Fruit fly (Drosophila melanogaster) whole organism, embryonic: ENCODE measurements around the gene nesd.

Experiments used
- Atf3 ChIP-seq: fragments of 200-800 bp; sonication (Bioruptor generic); optimal IDR thresholded peaks from 3 replicates; lab custom pipeline; 2016; ENCODE audit warnings: missing biosample characterization, missing genetic modification characterization
- Bdp1 ChIP-seq: fragments of 200-800 bp; sonication (Bioruptor generic); optimal IDR thresholded peaks from 3 replicates; lab custom pipeline; 2016; ENCODE audit warnings: missing biosample characterization, missing genetic modification characterization
- BtbVII ChIP-seq: fragments of 200-800 bp; sonication (Bioruptor generic); optimal IDR thresholded peaks from 3 replicates; lab custom pipeline; 2017; ENCODE audit warnings: missing biosample characterization, mild to moderate bottlenecking, missing genetic modification characterization
- CG10462 ChIP-seq: fragments of 200-800 bp; sonication (Bioruptor generic); optimal IDR thresholded peaks from 2 replicates; lab custom pipeline; 2016; ENCODE audit warnings: missing biosample characterization, missing genetic modification characterization
- CG10565 ChIP-seq: fragments of 200-800 bp; sonication (Bioruptor generic); optimal IDR thresholded peaks from 3 replicates; lab custom pipeline; 2016; ENCODE audit warnings: missing biosample characterization, mild to moderate bottlenecking, missing genetic modification characterization
- CG12942 ChIP-seq: fragments of 200-800 bp; sonication (Bioruptor generic); optimal IDR thresholded peaks from 3 replicates; lab custom pipeline; 2016; ENCODE audit warnings: missing biosample characterization, missing genetic modification characterization
- CG1529 ChIP-seq: fragments of 200-800 bp; sonication (Bioruptor generic); optimal IDR thresholded peaks from 3 replicates; lab custom pipeline; 2018; ENCODE audit warnings: missing biosample characterization, missing genetic modification characterization
- CG16863 ChIP-seq: fragments of 200-800 bp; sonication (Bioruptor generic); optimal IDR thresholded peaks from 3 replicates; lab custom pipeline; 2016; ENCODE audit warnings: missing biosample characterization, missing genetic modification characterization
- CG17361 ChIP-seq: fragments of 200-800 bp; sonication (Bioruptor generic); IDR thresholded peaks from 3 replicates; pipeline ENCODE4 v1.3.6; 2022; ENCODE audit warnings: missing biosample characterization, missing genetic modification characterization
- CG18476 ChIP-seq: fragments of 200-800 bp; sonication (Bioruptor generic); optimal IDR thresholded peaks from 2 replicates; lab custom pipeline; 2016; ENCODE audit warnings: missing biosample characterization, mild to moderate bottlenecking, missing genetic modification characterization
- CG18599 ChIP-seq: fragments of 200-800 bp; sonication (Bioruptor generic); optimal IDR thresholded peaks from 3 replicates; lab custom pipeline; 2017; ENCODE audit warnings: missing biosample characterization, missing genetic modification characterization, mild to moderate bottlenecking, moderate library complexity, missing genetic modification reagents
- CG18764 ChIP-seq: fragments of 200-800 bp; sonication (Bioruptor generic); optimal IDR thresholded peaks from 3 replicates; lab custom pipeline; 2016; ENCODE audit warnings: missing biosample characterization, missing genetic modification characterization
- CG2678 ChIP-seq: fragments of 200-800 bp; sonication (Bioruptor generic); optimal IDR thresholded peaks from 3 replicates; lab custom pipeline; 2019; ENCODE audit warnings: missing biosample characterization, mild to moderate bottlenecking, missing genetic modification characterization, moderate library complexity
- CG31224 ChIP-seq: fragments of 200-800 bp; sonication (Bioruptor generic); IDR thresholded peaks from 2 replicates; pipeline ENCODE4 v1.3.6; 2022; ENCODE audit warnings: missing biosample characterization, missing genetic modification characterization
- CG31441 ChIP-seq: fragments of 200-800 bp; sonication (Bioruptor generic); IDR thresholded peaks from 2 replicates; pipeline ENCODE4 v1.3.6; 2022; ENCODE audit warnings: missing biosample characterization, missing genetic modification characterization
- CG32767 ChIP-seq: fragments of 200-800 bp; sonication (Bioruptor generic); IDR thresholded peaks from 2 replicates; pipeline ENCODE4 v1.3.6; 2022; ENCODE audit warnings: missing biosample characterization, missing genetic modification characterization
- CG32772 ChIP-seq: fragments of 200-800 bp; sonication (Bioruptor generic); IDR thresholded peaks from 2 replicates; pipeline ENCODE4 v1.3.6; 2022; ENCODE audit warnings: missing biosample characterization, missing genetic modification characterization
- CG43689 ChIP-seq: fragments of 200-800 bp; sonication (Bioruptor generic); IDR thresholded peaks from 2 replicates; pipeline ENCODE4 v1.3.6; 2022; ENCODE audit warnings: missing biosample characterization, missing genetic modification characterization
- CG7372 ChIP-seq: fragments of 200-800 bp; sonication (Bioruptor generic); IDR thresholded peaks from 2 replicates; pipeline ENCODE4 v1.3.6; 2022; ENCODE audit warnings: missing biosample characterization, missing genetic modification characterization
- CG7987 ChIP-seq: fragments of 200-800 bp; sonication (Bioruptor generic); optimal IDR thresholded peaks from 2 replicates; lab custom pipeline; 2018; ENCODE audit warnings: missing biosample characterization, mild to moderate bottlenecking, missing genetic modification characterization, moderate library complexity
- CG9215 ChIP-seq: fragments of 200-800 bp; sonication (Bioruptor generic); IDR thresholded peaks from 2 replicates; pipeline ENCODE4 v1.3.6; 2022; ENCODE audit warnings: missing biosample characterization, missing genetic modification characterization
- Chrac-16 ChIP-seq: fragments of 200-800 bp; sonication (Bioruptor generic); optimal IDR thresholded peaks from 3 replicates; lab custom pipeline; 2016; ENCODE audit warnings: missing biosample characterization, missing genetic modification characterization
- D ChIP-seq, 2 experiments: fragments of 200-800 bp in 1 of 2; fragments of >200 bp in 1 of 2; sonication (Bioruptor generic) in 1 of 2; optimal IDR thresholded peaks; 2 replicates in 1 of 2; 3 replicates in 1 of 2; lab custom pipeline; 2017; ENCODE audit warnings: mild to moderate bottlenecking in 1 of 2, missing biosample characterization in 1 of 2, missing genetic modification characterization in 1 of 2, missing genetic modification reagents in 1 of 2
- Elba2 ChIP-seq: fragments of 200-800 bp; sonication (Bioruptor generic); optimal IDR thresholded peaks from 3 replicates; lab custom pipeline; 2016; ENCODE audit warnings: missing biosample characterization, missing genetic modification characterization
- Hr39 ChIP-seq: fragments of >200 bp; optimal IDR thresholded peaks from 2 replicates; lab custom pipeline; 2017
- Lpt ChIP-seq: fragments of >200 bp; optimal IDR thresholded peaks from 2 replicates; lab custom pipeline; 2018; ENCODE audit warnings: missing biosample characterization, missing genetic modification characterization
- MESR4 ChIP-seq: fragments of 200-800 bp; sonication (Bioruptor generic); optimal IDR thresholded peaks from 2 replicates; lab custom pipeline; 2018; ENCODE audit warnings: missing biosample characterization, mild to moderate bottlenecking, missing genetic modification characterization, moderate library complexity
- Mad ChIP-seq: fragments of 200-800 bp; sonication (Bioruptor generic); optimal IDR thresholded peaks from 2 replicates; lab custom pipeline; 2016; ENCODE audit warnings: missing biosample characterization, missing genetic modification characterization
- ac ChIP-seq: fragments of 200-800 bp; sonication (Bioruptor generic); optimal IDR thresholded peaks from 3 replicates; lab custom pipeline; 2017; ENCODE audit warnings: missing biosample characterization, mild to moderate bottlenecking, missing genetic modification characterization
- ato ChIP-seq: fragments of 200-800 bp; sonication (Bioruptor generic); IDR thresholded peaks from 2 replicates; pipeline ENCODE4 v1.3.6; 2022; ENCODE audit warnings: missing biosample characterization, missing genetic modification characterization; ENCODE audit not compliant: partially characterized antibody
- cg ChIP-seq: fragments of 200-800 bp; sonication (Bioruptor generic); optimal IDR thresholded peaks from 3 replicates; lab custom pipeline; 2019; ENCODE audit warnings: missing biosample characterization, mild to moderate bottlenecking, missing genetic modification characterization, moderate library complexity
- ci ChIP-seq: fragments of 200-800 bp; sonication (Bioruptor generic); IDR thresholded peaks from 3 replicates; pipeline ENCODE4 v1.3.6; 2022; ENCODE audit warnings: missing biosample characterization, missing genetic modification characterization
- croc ChIP-seq: fragments of 200-800 bp; sonication (Bioruptor generic); conservative IDR thresholded peaks from 3 replicates; pipeline ENCODE4 v1.3.6; 2022; ENCODE audit warnings: missing biosample characterization, missing genetic modification characterization
- crp ChIP-seq, 2 experiments: fragments of 200-800 bp; sonication (Bioruptor generic); optimal IDR thresholded peaks; 2 replicates in 1 of 2; 3 replicates in 1 of 2; lab custom pipeline; 2017; ENCODE audit warnings: missing biosample characterization in 2 of 2, missing genetic modification characterization in 2 of 2, mild to moderate bottlenecking in 1 of 2, moderate library complexity in 1 of 2
- danr ChIP-seq: fragments of 200-800 bp; sonication (Bioruptor generic); IDR thresholded peaks from 2 replicates; pipeline ENCODE4 v1.3.6; 2022; ENCODE audit warnings: missing biosample characterization, missing genetic modification characterization
- dmrt99B ChIP-seq: fragments of 200-800 bp; sonication (Bioruptor generic); optimal IDR thresholded peaks from 2 replicates; lab custom pipeline; 2018; ENCODE audit warnings: missing biosample characterization, mild to moderate bottlenecking, missing genetic modification characterization, moderate library complexity
- eyg ChIP-seq: fragments of 200-800 bp; sonication (Bioruptor generic); optimal IDR thresholded peaks from 3 replicates; lab custom pipeline; 2016; ENCODE audit warnings: missing biosample characterization, missing genetic modification characterization
- fd3F ChIP-seq: fragments of 200-800 bp; sonication (Bioruptor generic); optimal IDR thresholded peaks from 2 replicates; lab custom pipeline; 2018; ENCODE audit warnings: missing biosample characterization, mild to moderate bottlenecking, missing genetic modification characterization, moderate library complexity
- ftz-f1 ChIP-seq: fragments of 200-800 bp; sonication (Bioruptor generic); optimal IDR thresholded peaks from 2 replicates; lab custom pipeline; 2016; ENCODE audit warnings: missing biosample characterization, missing genetic modification characterization
- hkb ChIP-seq, 2 experiments: fragments of 200-800 bp in 1 of 2; fragments of >200 bp in 1 of 2; sonication (Bioruptor generic) in 1 of 2; IDR thresholded peaks in 1 of 2; optimal IDR thresholded peaks in 1 of 2; 2 replicates each; pipeline versions ENCODE4 v1.3.6 to Lab custom; 2017 to 2022; ENCODE audit warnings: missing biosample characterization in 1 of 2, missing genetic modification characterization in 1 of 2
- klu ChIP-seq: fragments of 200-800 bp; sonication (Bioruptor generic); IDR thresholded peaks from 2 replicates; pipeline ENCODE4 v1.3.6; 2022; ENCODE audit warnings: missing biosample characterization, missing genetic modification characterization
- lola ChIP-seq, 3 experiments: fragments of >200 bp in 2 of 3; fragments of 200-800 bp in 1 of 3; sonication (Bioruptor generic) in 1 of 3; optimal IDR thresholded peaks; 2 replicates each; lab custom pipeline; 2017 to 2019; ENCODE audit warnings: missing biosample characterization in 3 of 3, missing genetic modification characterization in 3 of 3, mild to moderate bottlenecking in 1 of 3, moderate library complexity in 1 of 3
- lov ChIP-seq, 2 experiments: fragments of 200-800 bp in 1 of 2; fragments of >200 bp in 1 of 2; sonication (Bioruptor generic) in 1 of 2; IDR thresholded peaks in 1 of 2; optimal IDR thresholded peaks in 1 of 2; 2 replicates in 1 of 2; 3 replicates in 1 of 2; pipeline versions ENCODE4 v1.3.6 to Lab custom; 2017 to 2022; ENCODE audit warnings: missing biosample characterization in 1 of 2, missing genetic modification characterization in 1 of 2
- pzg ChIP-seq: fragments of 200-800 bp; sonication (Bioruptor generic); optimal IDR thresholded peaks from 3 replicates; lab custom pipeline; 2018; ENCODE audit warnings: missing biosample characterization, mild to moderate bottlenecking, missing genetic modification characterization, moderate library complexity
- rib ChIP-seq: fragments of 200-800 bp; sonication (Bioruptor generic); IDR thresholded peaks from 2 replicates; pipeline ENCODE4 v1.3.6; 2022; ENCODE audit warnings: missing biosample characterization, missing genetic modification characterization
- sd ChIP-seq: fragments of 200-800 bp; sonication (Bioruptor generic); optimal IDR thresholded peaks from 3 replicates; lab custom pipeline; 2018; ENCODE audit warnings: missing biosample characterization, mild to moderate bottlenecking, missing genetic modification characterization, moderate library complexity
- tx ChIP-seq: fragments of 200-800 bp; sonication (Bioruptor generic); optimal IDR thresholded peaks from 2 replicates; lab custom pipeline; 2016; ENCODE audit warnings: missing biosample characterization, missing genetic modification characterization
- usp ChIP-seq: fragments of >200 bp; optimal IDR thresholded peaks from 2 replicates; lab custom pipeline; 2017; ENCODE audit warnings: missing biosample characterization, missing genetic modification characterization
- wor ChIP-seq: fragments of 200-800 bp; sonication (Bioruptor generic); IDR thresholded peaks from 2 replicates; pipeline ENCODE4 v1.3.6; 2022; ENCODE audit warnings: missing biosample characterization, missing genetic modification characterization

nesd gene

dm6 chr2L:20075234-20075803, 18.5 kb upstream of the nesd start, which contains the start of the genes pr and neb (continued):
- TF ChIP-seq Mad (GFP tag; lab: Kevin White, UChicago) (peak; percentile 62), CG32772 (peak; percentile 77), CG10565 (no peak), cg (GFP tag; lab: Kevin White, UChicago) (no peak), D (optimal IDR thresholded peaks at IDR 0.05; lab: Kevin White, UChicago) (no peak), D (GFP tag; optimal IDR thresholded peaks at IDR 0.05; lab: Kevin White, UChicago) (no peak), wor (peak; percentile 43; the same call in 1 of the 2 replicates), CG18476 (GFP tag; lab: Kevin White, UChicago) (peak; percentile 55), sd (tag; lab: Kevin White, UChicago) (no peak), hkb (optimal IDR thresholded peaks at IDR 0.05; lab: Kevin White, UChicago) (peak; percentile 58), hkb (GFP tag; IDR thresholded peaks at IDR 0.05; lab: Robert Waterston, UW) (peak; percentile 82), BtbVII (GFP tag; lab: Kevin White, UChicago) (no peak), ac (GFP tag; lab: Kevin White, UChicago) (no peak), CG16863 (GFP tag; lab: Kevin White, UChicago) (no peak), Hr39 (lab: Kevin White, UChicago) (no peak), Elba2 (GFP tag; lab: Kevin White, UChicago) (no peak), CG1529 (GFP tag; lab: Kevin White, UChicago) (no peak), ftz-f1 (GFP tag; lab: Kevin White, UChicago) (no peak), CG10462 (GFP tag; lab: Kevin White, UChicago) (no peak), crp (GFP tag; optimal IDR thresholded peaks at IDR 0.05; lab: Kevin White, UChicago) (peak; percentile 52 to 86), CG31224 (GFP tag; lab: Robert Waterston, UW) (no peak), tx (GFP tag; lab: Kevin White, UChicago) (no peak), lov (optimal IDR thresholded peaks at IDR 0.05; lab: Kevin White, UChicago) (no peak), lov (GFP tag; IDR thresholded peaks at IDR 0.05; lab: Robert Waterston, UW) (no peak), Bdp1 (peak; percentile 31), usp (GFP tag; lab: Kevin White, UChicago) (no peak), CG12942 (GFP tag; lab: Kevin White, UChicago) (peak; percentile 51), pzg (GFP tag; lab: Kevin White, UChicago) (peak; percentile 72), MESR4 (GFP tag; lab: Kevin White, UChicago) (peak; percentile 49), lola (GFP tag; optimal IDR thresholded peaks at IDR 0.05; lab: Kevin White, UChicago) (peak in 1 of 3 experiments; percentile 55), eyg (GFP tag; lab: Kevin White, UChicago) (no peak), CG7372 (GFP tag; lab: Robert Waterston, UW) (0 out of 2 replicates have a peak, but pooled peaks have one; percentile 11), klu (GFP tag; lab: Robert Waterston, UW) (peak; percentile 41; the same call in 1 of the 2 replicates), CG43689 (GFP tag; lab: Robert Waterston, UW) (no peak), ato (GFP tag; lab: Robert Waterston, UW) (peak; percentile 13; the same call in 1 of the 2 replicates), rib (GFP tag; lab: Robert Waterston, UW) (peak; percentile 17; the same call in 1 of the 2 replicates), CG18764 (GFP tag; lab: Kevin White, UChicago) (no peak), CG2678 (tag; lab: Kevin White, UChicago) (peak; percentile 20), Atf3 (GFP tag; lab: Kevin White, UChicago) (no peak), CG32767 (GFP tag; lab: Robert Waterston, UW) (peak; percentile 41; the same call in 1 of the 2 replicates), dmrt99B (peak; percentile 18), fd3F (GFP tag; lab: Kevin White, UChicago) (peak; percentile 8), CG31441 (GFP tag; lab: Robert Waterston, UW) (peak; percentile 30; the same call in 1 of the 2 replicates), Lpt (GFP tag; lab: Kevin White, UChicago) (no peak), ci (peak; percentile 73), CG9215 (GFP tag; lab: Robert Waterston, UW) (no peak), Chrac-16 (GFP tag; lab: Kevin White, UChicago) (peak; percentile 57), CG18599 (GFP tag; lab: Kevin White, UChicago) (no peak), croc (GFP tag; lab: Robert Waterston, UW) (no peak), CG7987 (GFP tag; lab: Kevin White, UChicago) (no peak), CG17361 (GFP tag; lab: Robert Waterston, UW) (0 out of 3 replicates have a peak, but pooled peaks have one; percentile 36), danr (GFP tag; lab: Robert Waterston, UW) (no peak)
